Fruit fly (Drosophila melanogaster) whole organism, embryonic: Measurements from ENCODE around the gene CG14402.
A peak's percentile ranks its signal among the peaks of the same experiment; 100 is the strongest.

Source experiments
- Abd-B ChIP-seq: fragments of 200-800 bp; sonication (Bioruptor generic); optimal IDR thresholded peaks from 2 replicates; lab custom pipeline; 2018; ENCODE audit warnings: missing biosample characterization, mild to moderate bottlenecking, missing genetic modification characterization, moderate library complexity
- BtbVII ChIP-seq: fragments of 200-800 bp; sonication (Bioruptor generic); optimal IDR thresholded peaks from 3 replicates; lab custom pipeline; 2017; ENCODE audit warnings: missing biosample characterization, mild to moderate bottlenecking, missing genetic modification characterization
- CG10543 ChIP-seq: fragments of 200-800 bp; sonication (Bioruptor generic); optimal IDR thresholded peaks from 3 replicates; lab custom pipeline; 2017; ENCODE audit warnings: missing biosample characterization, mild to moderate bottlenecking, missing genetic modification characterization, moderate library complexity
- CG11723 ChIP-seq: fragments of 200-800 bp; sonication (Bioruptor generic); optimal IDR thresholded peaks from 2 replicates; lab custom pipeline; 2017; ENCODE audit warnings: missing biosample characterization, mild to moderate bottlenecking, missing genetic modification characterization
- CG13287 ChIP-seq: fragments of 200-800 bp; sonication (Bioruptor generic); IDR thresholded peaks from 2 replicates; pipeline ENCODE4 v1.3.6; 2022; ENCODE audit warnings: missing biosample characterization, missing genetic modification characterization; ENCODE audit not compliant: partially characterized antibody
- CG15696 ChIP-seq: fragments of 200-800 bp; sonication (Bioruptor generic); optimal IDR thresholded peaks from 2 replicates; lab custom pipeline; 2019; ENCODE audit warnings: missing biosample characterization, mild to moderate bottlenecking, missing genetic modification characterization, moderate library complexity
- CG17361 ChIP-seq: fragments of 200-800 bp; sonication (Bioruptor generic); IDR thresholded peaks from 3 replicates; pipeline ENCODE4 v1.3.6; 2022; ENCODE audit warnings: missing biosample characterization, missing genetic modification characterization
- CG17385 ChIP-seq: fragments of 200-800 bp; sonication (Bioruptor generic); optimal IDR thresholded peaks from 3 replicates; lab custom pipeline; 2018; ENCODE audit warnings: missing biosample characterization, mild to moderate bottlenecking, missing genetic modification characterization
- CG2116 ChIP-seq: fragments of 200-800 bp; sonication (Bioruptor generic); optimal IDR thresholded peaks from 3 replicates; lab custom pipeline; 2018; ENCODE audit warnings: missing biosample characterization, mild to moderate bottlenecking, missing genetic modification characterization
- CG2202 ChIP-seq: fragments of 200-800 bp; sonication (Bioruptor generic); optimal IDR thresholded peaks from 2 replicates; lab custom pipeline; 2018; ENCODE audit warnings: missing biosample characterization, mild to moderate bottlenecking, missing genetic modification characterization
- CG3163 ChIP-seq: fragments of 200-800 bp; sonication (Bioruptor generic); optimal IDR thresholded peaks from 3 replicates; lab custom pipeline; 2016; ENCODE audit warnings: missing biosample characterization, missing genetic modification characterization
- CG3726 ChIP-seq: fragments of 200-800 bp; sonication (Bioruptor generic); IDR thresholded peaks from 3 replicates; pipeline ENCODE4, ENCODE4 v1.3.6; 2022; ENCODE audit warnings: missing biosample characterization, missing genetic modification characterization
- CG6272 ChIP-seq: fragments of 200-800 bp; sonication (Bioruptor generic); IDR thresholded peaks from 2 replicates; pipeline ENCODE4 v1.3.6; 2022; ENCODE audit warnings: missing biosample characterization, missing genetic modification characterization
- CG6854 ChIP-seq: fragments of 200-800 bp; sonication (Bioruptor generic); optimal IDR thresholded peaks from 3 replicates; lab custom pipeline; 2017; ENCODE audit warnings: missing biosample characterization, mild to moderate bottlenecking, missing genetic modification characterization
- CG7745 ChIP-seq: fragments of 200-800 bp; sonication (Bioruptor generic); optimal IDR thresholded peaks from 2 replicates; lab custom pipeline; 2018; ENCODE audit warnings: missing biosample characterization, mild to moderate bottlenecking, missing genetic modification characterization, moderate library complexity
- CG8089 ChIP-seq: fragments of 200-800 bp; sonication (Bioruptor generic); optimal IDR thresholded peaks from 3 replicates; lab custom pipeline; 2016; ENCODE audit warnings: missing biosample characterization, missing genetic modification characterization
- CG9876 ChIP-seq: fragments of 200-800 bp; sonication (Bioruptor generic); optimal IDR thresholded peaks from 2 replicates; lab custom pipeline; 2016; ENCODE audit warnings: missing biosample characterization, missing genetic modification characterization
- CoRest ChIP-seq: fragments of 200-800 bp; sonication (Bioruptor generic); optimal IDR thresholded peaks from 3 replicates; lab custom pipeline; 2018; ENCODE audit warnings: missing biosample characterization, mild to moderate bottlenecking, missing genetic modification characterization, moderate library complexity
- Gsc ChIP-seq: fragments of 200-800 bp; sonication (Bioruptor generic); IDR thresholded peaks from 2 replicates; pipeline ENCODE4 v1.3.6; 2022; ENCODE audit warnings: missing biosample characterization, missing genetic modification characterization
- Gug ChIP-seq: fragments of 200-800 bp; sonication (Bioruptor generic); IDR thresholded peaks from 4 replicates; pipeline ENCODE4 v1.3.6; 2022; ENCODE audit warnings: missing biosample characterization, missing genetic modification characterization
- HmgZ ChIP-seq: fragments of 200-800 bp; sonication (Bioruptor generic); optimal IDR thresholded peaks from 2 replicates; lab custom pipeline; 2018; ENCODE audit warnings: missing biosample characterization, mild to moderate bottlenecking, missing genetic modification characterization
- Hsf ChIP-seq: fragments of 200-800 bp; sonication (Bioruptor generic); optimal IDR thresholded peaks from 3 replicates; lab custom pipeline; 2016; ENCODE audit warnings: missing biosample characterization, missing genetic modification characterization
- NC2α ChIP-seq: fragments of 200-800 bp; sonication (Bioruptor generic); optimal IDR thresholded peaks from 2 replicates; lab custom pipeline; 2016; ENCODE audit warnings: missing biosample characterization, missing genetic modification characterization
- Tbp ChIP-seq: fragments of >200 bp; optimal IDR thresholded peaks from 2 replicates; lab custom pipeline; 2018; ENCODE audit warnings: missing biosample characterization, missing genetic modification characterization
- ab ChIP-seq: fragments of 200-800 bp; sonication (Bioruptor generic); optimal IDR thresholded peaks from 2 replicates; lab custom pipeline; 2016; ENCODE audit warnings: missing biosample characterization, missing genetic modification characterization
- amos ChIP-seq: fragments of 200-800 bp; sonication (Bioruptor generic); IDR thresholded peaks from 2 replicates; pipeline ENCODE4 v1.3.6; 2022; ENCODE audit warnings: missing biosample characterization, missing genetic modification characterization; ENCODE audit not compliant: partially characterized antibody
- ato ChIP-seq: fragments of 200-800 bp; sonication (Bioruptor generic); IDR thresholded peaks from 2 replicates; pipeline ENCODE4 v1.3.6; 2022; ENCODE audit warnings: missing biosample characterization, missing genetic modification characterization; ENCODE audit not compliant: partially characterized antibody
- bbx ChIP-seq: fragments of 200-800 bp; sonication (Bioruptor generic); IDR thresholded peaks from 2 replicates; pipeline ENCODE4 v1.3.6; 2022; ENCODE audit warnings: missing biosample characterization, missing genetic modification characterization; ENCODE audit not compliant: partially characterized antibody
- bowl ChIP-seq: fragments of 200-800 bp; sonication (Bioruptor generic); IDR thresholded peaks from 2 replicates; pipeline ENCODE4 v1.3.6; 2022; ENCODE audit warnings: missing biosample characterization, missing genetic modification characterization
- chinmo ChIP-seq: fragments of 200-800 bp; sonication (Bioruptor generic); IDR thresholded peaks from 4 replicates; pipeline ENCODE4 v1.3.6; 2022; ENCODE audit warnings: missing biosample characterization, missing genetic modification characterization; ENCODE audit not compliant: partially characterized antibody
- corto ChIP-seq: fragments of 200-800 bp; sonication (Bioruptor generic); optimal IDR thresholded peaks from 2 replicates; lab custom pipeline; 2016; ENCODE audit warnings: missing biosample characterization, mild to moderate bottlenecking, missing genetic modification characterization, moderate library complexity
- croc ChIP-seq: fragments of 200-800 bp; sonication (Bioruptor generic); conservative IDR thresholded peaks from 3 replicates; pipeline ENCODE4 v1.3.6; 2022; ENCODE audit warnings: missing biosample characterization, missing genetic modification characterization
- crp ChIP-seq, 2 experiments: fragments of 200-800 bp; sonication (Bioruptor generic); optimal IDR thresholded peaks; 2 replicates in 1 of 2; 3 replicates in 1 of 2; lab custom pipeline; 2017; ENCODE audit warnings: missing biosample characterization in 2 of 2, missing genetic modification characterization in 2 of 2, mild to moderate bottlenecking in 1 of 2, moderate library complexity in 1 of 2
- dpn ChIP-seq, 2 experiments: fragments of 200-800 bp; sonication (Bioruptor generic); optimal IDR thresholded peaks; 3 replicates each; lab custom pipeline; 2016; ENCODE audit warnings: missing biosample characterization in 2 of 2, missing genetic modification characterization in 2 of 2
- exex ChIP-seq: fragments of 200-800 bp; sonication (Bioruptor generic); optimal IDR thresholded peaks from 4 replicates; lab custom pipeline; 2018; ENCODE audit warnings: missing biosample characterization, mild to moderate bottlenecking, missing genetic modification characterization, moderate library complexity
- fd64A ChIP-seq: fragments of 200-800 bp; sonication (Bioruptor generic); optimal IDR thresholded peaks from 3 replicates; lab custom pipeline; 2018; ENCODE audit warnings: missing biosample characterization, mild to moderate bottlenecking, missing genetic modification characterization
- fd96Cb ChIP-seq: fragments of 200-800 bp; sonication (Bioruptor generic); optimal IDR thresholded peaks from 2 replicates; lab custom pipeline; 2018; ENCODE audit warnings: missing biosample characterization, mild to moderate bottlenecking, missing genetic modification characterization, moderate library complexity
- insv ChIP-seq, 2 experiments: fragments of 200-800 bp; sonication (Bioruptor generic); optimal IDR thresholded peaks; 3 replicates each; lab custom pipeline; 2016 to 2018; ENCODE audit warnings: missing biosample characterization in 2 of 2, missing genetic modification characterization in 2 of 2
- jing ChIP-seq: fragments of 200-800 bp; sonication (Bioruptor generic); optimal IDR thresholded peaks from 2 replicates; lab custom pipeline; 2018; ENCODE audit warnings: missing biosample characterization, mild to moderate bottlenecking, missing genetic modification characterization
- knrl ChIP-seq: fragments of 200-800 bp; sonication (Bioruptor generic); IDR thresholded peaks from 3 replicates; pipeline ENCODE4 v1.3.6; 2022; ENCODE audit warnings: missing biosample characterization, missing genetic modification characterization; ENCODE audit not compliant: partially characterized antibody
- lbe ChIP-seq: fragments of 200-800 bp; sonication (Bioruptor generic); optimal IDR thresholded peaks from 2 replicates; lab custom pipeline; 2016; ENCODE audit warnings: missing biosample characterization, mild to moderate bottlenecking, missing genetic modification characterization
- lilli ChIP-seq: fragments of 200-800 bp; sonication (Bioruptor generic); optimal IDR thresholded peaks from 3 replicates; lab custom pipeline; 2016; ENCODE audit warnings: missing biosample characterization, missing genetic modification characterization
- pnt ChIP-seq: fragments of 200-800 bp; sonication (Bioruptor generic); optimal IDR thresholded peaks from 3 replicates; lab custom pipeline; 2016; ENCODE audit warnings: missing biosample characterization, missing genetic modification characterization
- pum ChIP-seq: fragments of 200-800 bp; sonication (Bioruptor generic); optimal IDR thresholded peaks from 2 replicates; lab custom pipeline; 2016; ENCODE audit warnings: missing biosample characterization, missing genetic modification characterization
- schlank ChIP-seq: fragments of 200-800 bp; sonication (Bioruptor generic); optimal IDR thresholded peaks from 2 replicates; lab custom pipeline; 2018; ENCODE audit warnings: missing biosample characterization, mild to moderate bottlenecking, missing genetic modification characterization
- slou ChIP-seq: fragments of 200-800 bp; sonication (Bioruptor generic); optimal IDR thresholded peaks from 3 replicates; lab custom pipeline; 2016; ENCODE audit warnings: missing biosample characterization, missing genetic modification characterization
- zen ChIP-seq: fragments of 200-800 bp; sonication (Bioruptor generic); optimal IDR thresholded peaks from 3 replicates; lab custom pipeline; 2018; ENCODE audit warnings: missing biosample characterization, mild to moderate bottlenecking, missing genetic modification characterization, moderate library complexity
- zfh2 ChIP-seq: fragments of 200-800 bp; sonication (Bioruptor generic); optimal IDR thresholded peaks from 2 replicates; lab custom pipeline; 2016; ENCODE audit warnings: missing biosample characterization, missing genetic modification characterization

The CG14402 gene

DNA sequence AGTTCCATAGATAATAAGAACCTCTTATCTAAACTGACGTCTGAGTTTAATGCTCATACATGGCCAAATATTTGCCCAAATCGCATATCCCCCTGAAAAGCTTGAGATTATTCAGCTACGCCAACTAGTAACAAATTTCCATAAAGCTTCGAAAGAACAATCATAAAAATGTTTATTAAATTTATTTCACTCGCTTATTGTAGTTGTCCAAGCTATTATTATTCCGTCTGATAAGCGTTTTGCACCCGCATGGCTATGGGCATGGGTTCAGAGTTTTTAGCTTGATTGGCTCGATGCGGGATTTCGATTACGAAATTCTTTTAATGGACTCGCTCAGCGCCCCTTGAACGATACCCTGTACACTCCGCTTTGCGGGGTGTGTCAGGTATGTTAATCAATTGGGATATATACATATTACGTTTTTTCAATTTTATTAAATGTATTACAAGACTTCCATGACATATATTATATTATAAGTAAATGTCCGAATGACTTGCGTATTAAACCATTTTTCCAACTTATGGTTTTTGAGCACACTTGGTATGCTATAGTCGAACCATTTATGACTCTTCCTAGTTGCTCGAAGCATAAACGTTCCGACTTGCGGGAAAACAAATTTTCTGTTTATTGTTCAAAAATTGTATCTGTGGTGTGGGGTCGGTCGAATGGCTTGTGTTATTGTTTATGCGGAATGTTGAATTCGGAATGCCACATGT, 43.3 kb upstream of the CG14402 start (continued):
- TF ChIP-seq CG13287 (GFP tag; lab: Robert Waterston, UW) (peak; percentile 78), Gug (GFP tag; lab: Robert Waterston, UW) (peak; percentile 92), CG8089 (peak; percentile 61), Tbp (GFP tag; lab: Kevin White, UChicago) (no peak), bowl (GFP tag; lab: Robert Waterston, UW) (peak; percentile 89), CG9876 (GFP tag; lab: Kevin White, UChicago) (peak; percentile 34), CG15696 (peak; percentile 84), CG6854 (GFP tag; lab: Kevin White, UChicago) (peak; percentile 92), CG17361 (peak; percentile 96), zfh2 (GFP tag; lab: Kevin White, UChicago) (peak; percentile 88), Gsc (GFP tag; lab: Robert Waterston, UW) (peak; percentile 75; the same call in 1 of the 2 replicates), CG3726 (peak; percentile 93), bbx (peak; percentile 63; the same call in 1 of the 2 replicates), Hsf (peak; percentile 94), CG6272 (peak; percentile 92), exex (tag; lab: Kevin White, UChicago) (peak; percentile 91), CG3163 (GFP tag; lab: Kevin White, UChicago) (peak; percentile 7), pum (no peak), CoRest (tag; lab: Kevin White, UChicago) (peak; percentile 97), slou (GFP tag; lab: Kevin White, UChicago) (peak; percentile 93), CG2116 (GFP tag; lab: Kevin White, UChicago) (peak; percentile 73), lbe (GFP tag; lab: Kevin White, UChicago) (peak; percentile 18), insv (GFP tag; optimal IDR thresholded peaks at IDR 0.05; lab: Kevin White, UChicago) (peak in 1 of 2 experiments; percentile 54), ab (GFP tag; lab: Kevin White, UChicago) (peak; percentile 30), lilli (GFP tag; lab: Kevin White, UChicago) (peak; percentile 95), HmgZ (tag; lab: Kevin White, UChicago) (peak; percentile 97), Abd-B (peak; percentile 94), CG2202 (peak; percentile 92), croc (GFP tag; lab: Robert Waterston, UW) (peak; percentile 91), schlank (tag; lab: Kevin White, UChicago) (peak; percentile 85), dpn (GFP tag; optimal IDR thresholded peaks at IDR 0.05; lab: Kevin White, UChicago) (peak; percentile 78 to 96), fd96Cb (peak; percentile 92), knrl (peak; percentile 44; the same call in 2 of the 3 replicates), CG10543 (GFP tag; lab: Kevin White, UChicago) (peak; percentile 97), BtbVII (GFP tag; lab: Kevin White, UChicago) (peak; percentile 94), NC2α (GFP tag; lab: Kevin White, UChicago) (peak; percentile 15), corto (GFP tag; lab: Kevin White, UChicago) (peak; percentile 11), pnt (peak; percentile 55), CG11723 (GFP tag; lab: Kevin White, UChicago) (peak; percentile 91), zen (tag; lab: Kevin White, UChicago) (peak; percentile 86), crp (GFP tag; optimal IDR thresholded peaks at IDR 0.05; lab: Kevin White, UChicago) (peak in 1 of 2 experiments; percentile 55), jing (GFP tag; lab: Kevin White, UChicago) (peak; percentile 90), CG17385 (GFP tag; lab: Kevin White, UChicago) (peak; percentile 92), CG7745 (tag; lab: Kevin White, UChicago) (peak; percentile 28), ato (peak; percentile 49; the same call in 1 of the 2 replicates), amos (GFP tag; lab: Robert Waterston, UW) (peak; percentile 29; the same call in 1 of the 2 replicates), fd64A (peak; percentile 84), chinmo (GFP tag; lab: Robert Waterston, UW) (peak; percentile 80; the same call in 3 of the 4 replicates)
